Fruit fly (Drosophila melanogaster): ENCODE measurements around the gene CG6094.

Gene CG6094

DNA sequence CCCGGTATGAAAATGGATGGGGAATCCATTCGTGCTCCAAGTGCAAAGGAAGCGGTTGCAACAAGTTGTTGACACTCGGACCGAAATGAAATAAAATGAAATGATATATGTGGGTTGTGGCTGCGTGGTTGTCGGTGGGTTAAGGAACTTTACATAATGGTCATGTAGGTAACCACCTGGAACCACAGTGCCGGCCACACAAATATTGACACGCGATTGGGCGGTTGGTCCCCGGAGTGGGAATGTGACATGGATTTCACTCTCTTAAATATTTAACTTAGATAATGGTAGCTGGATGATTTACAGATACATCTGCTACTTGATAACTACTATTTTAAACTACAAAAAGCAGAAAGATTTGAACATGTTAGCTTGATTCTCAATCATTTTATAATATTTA is 2.0 kb upstream of the CG6094 start:
- no peak for TF ChIP-seq Dll (optimal IDR thresholded peaks at IDR 0.05)
- no peak for TF ChIP-seq usp (GFP tag; optimal IDR thresholded peaks at IDR 0.05)
- no peak for TF ChIP-seq CG8478 (optimal IDR thresholded peaks at IDR 0.05)
- TF ChIP-seq pan (optimal IDR thresholded peaks at IDR 0.05), result no peak
- TF ChIP-seq EcR (GFP tag; optimal IDR thresholded peaks at IDR 0.05), result no peak
- no peak for TF ChIP-seq psq (optimal IDR thresholded peaks at IDR 0.05)

DNA sequence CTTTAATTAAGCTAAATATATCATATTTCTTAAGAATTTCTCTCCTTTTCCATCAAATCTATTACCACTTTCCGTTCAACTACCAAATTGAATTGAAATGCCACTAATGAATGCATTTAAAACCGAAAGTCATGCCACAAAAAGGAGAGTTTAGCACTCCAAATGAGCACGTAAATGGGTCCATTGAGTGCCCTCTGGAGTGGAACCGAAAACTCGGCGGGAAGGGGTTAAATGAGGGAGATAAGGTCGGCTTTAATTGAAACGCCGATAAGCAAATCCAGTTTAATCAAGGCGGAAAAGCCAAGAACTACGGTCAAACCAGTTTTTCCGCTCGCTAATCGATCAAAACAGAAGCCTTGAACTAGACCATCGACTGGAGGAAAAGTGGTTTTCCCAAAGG is 1.5 kb upstream of the CG6094 start:
- TF ChIP-seq CG8478 (optimal IDR thresholded peaks at IDR 0.05), result no peak
- TF ChIP-seq psq (optimal IDR thresholded peaks at IDR 0.05), result no peak
- no peak for TF ChIP-seq EcR (GFP tag; optimal IDR thresholded peaks at IDR 0.05)
- no peak for TF ChIP-seq pan (optimal IDR thresholded peaks at IDR 0.05)
- TF ChIP-seq Dll (optimal IDR thresholded peaks at IDR 0.05), result no peak
- no peak for TF ChIP-seq usp (GFP tag; optimal IDR thresholded peaks at IDR 0.05)

DNA sequence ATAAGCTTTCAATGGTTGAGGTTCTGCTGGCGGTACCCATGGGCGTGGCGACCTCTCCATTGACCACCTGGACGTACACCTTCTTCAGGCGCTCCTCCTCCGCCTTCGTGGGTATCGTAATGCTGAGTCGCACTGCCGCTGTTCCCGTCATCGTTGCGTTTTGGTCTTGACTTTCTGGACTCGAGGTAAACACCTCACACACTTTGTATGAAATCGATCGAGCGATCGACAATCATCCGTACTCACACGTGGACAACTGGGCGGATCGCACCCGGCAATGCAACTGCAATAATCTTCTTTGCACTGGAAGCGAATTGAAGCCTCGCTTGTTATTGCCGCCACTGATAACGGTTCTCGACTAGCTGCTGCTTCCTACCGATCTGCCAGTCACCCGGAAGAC is 3.2 kb downstream of the CG6094 start, which contains the start of gene CG7384:
TSS of gene CG7384 (minus strand) at position 366 of the 400 bp plus-strand sequence.
- TF ChIP-seq CG8478 (optimal IDR thresholded peaks at IDR 0.05), result no peak
- no peak for TF ChIP-seq EcR (GFP tag; optimal IDR thresholded peaks at IDR 0.05)
- TF ChIP-seq pan (optimal IDR thresholded peaks at IDR 0.05), result no peak
- TF ChIP-seq Dll (optimal IDR thresholded peaks at IDR 0.05), result no peak
- no peak for TF ChIP-seq usp (GFP tag; optimal IDR thresholded peaks at IDR 0.05)
- TF ChIP-seq psq (optimal IDR thresholded peaks at IDR 0.05), result no peak

DNA sequence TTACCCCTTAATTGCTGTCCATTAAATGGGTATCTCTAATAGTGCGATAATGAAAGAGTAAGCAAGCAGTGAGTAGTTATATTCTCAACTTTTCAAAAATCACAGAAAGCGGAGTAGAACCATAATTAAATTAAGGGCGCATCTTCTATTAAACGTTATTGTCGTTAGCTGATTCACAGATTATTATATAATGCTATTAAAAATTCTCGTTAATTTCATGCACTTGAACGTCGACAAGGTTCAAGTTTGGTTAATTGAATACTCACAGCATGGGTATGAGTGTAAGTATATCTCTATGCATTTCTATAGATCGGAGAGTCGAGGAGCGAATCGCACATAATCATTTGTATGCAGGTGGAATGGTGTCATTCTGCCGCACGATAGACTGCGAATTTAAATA is 4.0 kb downstream of the CG6094 start:
- TF ChIP-seq psq (optimal IDR thresholded peaks at IDR 0.05) (no peak), usp (GFP tag; optimal IDR thresholded peaks at IDR 0.05) (no peak), Dll (optimal IDR thresholded peaks at IDR 0.05) (no peak), CG8478 (optimal IDR thresholded peaks at IDR 0.05) (no peak), pan (optimal IDR thresholded peaks at IDR 0.05) (no peak), EcR (GFP tag; optimal IDR thresholded peaks at IDR 0.05) (no peak)

DNA sequence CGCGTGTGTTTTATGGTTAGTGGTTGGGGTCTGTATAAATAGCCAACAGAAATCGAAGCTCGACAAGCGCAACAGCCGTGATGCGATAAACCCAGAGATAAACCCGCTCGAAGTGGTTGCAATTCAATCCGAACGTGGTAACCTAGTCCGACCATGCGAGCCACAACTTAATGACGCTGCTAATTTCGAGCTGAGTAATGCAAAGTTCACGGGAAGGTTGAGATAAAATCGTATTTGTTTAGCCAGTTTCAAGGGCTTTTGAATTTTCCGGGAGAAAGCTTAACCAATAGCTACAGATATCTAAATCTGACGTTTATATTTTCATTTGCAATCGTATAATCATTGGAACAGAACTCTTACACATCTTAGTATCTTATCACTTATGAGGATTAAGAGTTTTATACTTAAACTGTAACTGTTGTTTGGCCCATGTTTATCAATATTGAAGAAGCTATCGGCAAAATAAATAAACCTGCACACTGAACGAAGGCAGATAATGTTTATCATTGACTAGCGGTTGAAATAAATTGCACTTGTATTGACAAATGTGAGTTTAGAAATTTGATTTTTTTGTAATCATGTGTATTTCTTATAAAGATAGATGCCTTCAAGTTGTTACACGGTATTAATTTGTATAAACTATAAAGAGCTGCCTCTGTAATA is 7.1 kb downstream of the CG6094 start:
- no peak for TF ChIP-seq CG8478 (optimal IDR thresholded peaks at IDR 0.05)

DNA sequence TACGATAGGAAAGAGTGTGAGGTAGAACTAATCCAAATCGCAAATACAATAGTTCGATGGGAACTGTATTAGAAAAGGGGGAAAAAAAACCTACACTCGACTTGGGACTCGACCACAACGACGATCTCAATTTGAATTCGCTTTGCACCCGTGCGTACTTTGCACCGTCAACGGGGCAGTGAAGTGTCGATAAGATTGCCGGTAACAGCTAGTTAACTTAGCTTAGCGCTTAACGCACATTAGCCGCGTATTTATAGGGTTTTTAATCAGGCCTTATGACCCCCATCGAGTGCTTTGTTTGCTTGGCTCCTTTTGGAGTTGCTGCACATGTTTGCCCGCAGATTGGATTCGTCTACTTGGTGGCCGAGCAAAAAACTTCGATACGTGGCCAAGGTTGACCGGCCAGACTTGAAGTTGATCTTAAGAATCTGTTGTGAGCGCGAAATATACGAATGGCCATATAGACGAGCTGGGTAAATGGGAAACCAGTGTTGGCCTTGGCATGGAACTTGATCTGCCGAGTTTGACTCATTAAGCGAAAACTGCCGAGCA is 7.8 kb downstream of the CG6094 start:
- TF ChIP-seq Dll (optimal IDR thresholded peaks at IDR 0.05) (no peak), psq (optimal IDR thresholded peaks at IDR 0.05) (no peak), usp (GFP tag; optimal IDR thresholded peaks at IDR 0.05) (no peak), EcR (GFP tag; optimal IDR thresholded peaks at IDR 0.05) (no peak), CG8478 (optimal IDR thresholded peaks at IDR 0.05) (no peak), pan (optimal IDR thresholded peaks at IDR 0.05) (no peak)

DNA sequence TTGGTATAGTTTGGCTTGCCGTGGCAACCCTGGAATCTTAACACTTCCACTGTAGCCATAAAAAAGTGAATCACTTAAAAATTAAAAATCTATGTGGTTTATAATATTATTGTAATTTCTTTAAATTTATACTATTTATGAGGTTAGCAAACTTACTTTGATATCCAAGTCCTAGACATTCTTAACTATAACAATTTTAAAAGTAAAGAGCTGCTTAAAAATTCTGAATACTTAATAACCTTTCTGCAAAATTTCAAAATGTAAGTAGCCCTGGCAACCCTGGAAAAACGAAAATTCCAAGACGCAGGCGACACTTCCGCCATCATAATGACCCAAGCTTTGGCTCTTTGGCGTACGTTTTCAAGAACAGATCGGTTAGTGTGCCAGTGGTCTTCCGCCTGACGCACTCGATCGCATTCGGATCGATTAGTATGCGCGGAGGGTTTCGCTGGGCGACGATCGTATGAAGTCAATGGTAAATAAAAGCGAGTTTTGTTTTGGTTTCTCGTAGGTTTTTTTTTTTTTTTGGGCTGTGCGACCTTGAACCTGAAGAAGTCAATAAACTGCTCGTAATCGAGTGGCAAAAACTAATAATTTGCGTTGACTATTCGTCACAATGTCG is 8.8 kb downstream of the CG6094 start:
- TF ChIP-seq Dll (optimal IDR thresholded peaks at IDR 0.05) (no peak), usp (GFP tag; optimal IDR thresholded peaks at IDR 0.05) (no peak), CG8478 (optimal IDR thresholded peaks at IDR 0.05) (no peak), pan (optimal IDR thresholded peaks at IDR 0.05) (no peak), psq (optimal IDR thresholded peaks at IDR 0.05) (no peak), EcR (GFP tag; optimal IDR thresholded peaks at IDR 0.05) (no peak)

DNA sequence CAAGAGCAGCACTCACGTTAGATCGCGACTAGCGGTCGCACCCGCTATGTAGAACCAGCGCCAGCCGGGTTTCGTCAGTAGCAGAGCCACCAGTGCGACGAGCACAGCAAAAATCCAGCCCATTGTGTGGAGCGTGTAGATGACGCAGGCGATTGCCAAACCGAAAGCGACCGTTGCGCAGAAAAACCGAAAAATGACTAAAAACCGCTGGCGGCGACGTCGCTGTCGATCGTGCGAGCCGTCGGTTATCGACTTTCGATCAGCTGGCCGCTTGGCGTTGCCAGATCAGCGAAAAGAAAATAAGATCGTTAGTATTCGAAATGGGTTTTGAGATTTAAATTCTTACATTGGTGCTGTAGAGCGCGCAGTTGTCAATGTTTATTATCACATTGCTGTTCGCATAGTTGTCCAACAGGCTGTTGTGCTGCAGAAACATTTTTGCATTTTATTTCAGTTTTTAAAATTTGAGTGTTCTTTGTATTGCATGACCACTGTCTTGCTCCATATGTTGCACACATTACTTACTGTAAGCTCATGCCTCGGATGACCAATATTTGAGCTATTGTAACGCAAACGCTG is 9.7 kb downstream of the CG6094 start:
- TF ChIP-seq CG8478 (optimal IDR thresholded peaks at IDR 0.05) (no peak), Dll (optimal IDR thresholded peaks at IDR 0.05) (no peak), usp (GFP tag; optimal IDR thresholded peaks at IDR 0.05) (no peak), pan (optimal IDR thresholded peaks at IDR 0.05) (no peak)

DNA sequence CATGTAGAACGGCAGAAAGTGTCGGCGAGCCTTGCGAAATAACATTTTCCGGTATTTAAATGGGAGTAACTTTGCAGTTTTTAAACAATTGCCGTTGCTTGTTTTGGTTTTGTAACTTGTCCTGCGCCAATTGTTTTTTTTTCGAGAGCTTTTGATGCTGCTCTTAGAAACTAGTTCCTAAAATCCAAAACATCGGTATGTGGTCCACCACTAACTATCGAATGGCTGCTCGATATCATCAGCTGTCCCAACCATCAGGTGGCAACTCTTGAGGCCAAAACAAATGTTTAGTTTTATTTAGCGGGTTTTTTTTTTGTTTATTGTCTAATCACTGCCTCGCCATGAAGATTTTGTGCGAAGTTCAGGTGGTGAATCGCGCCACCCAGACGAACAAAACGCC is 10.2 kb downstream of the CG6094 start, which contains the start of the genes Fatp1 and Lrr47:
TSS of gene Fatp1 (minus strand) at position 134 of the 400 bp plus-strand sequence.
TSS of gene Lrr47 (plus strand) at position 251 of the 400 bp plus-strand sequence.
- TF ChIP-seq psq (optimal IDR thresholded peaks at IDR 0.05), result no peak
- TF ChIP-seq pan (optimal IDR thresholded peaks at IDR 0.05), result no peak
- no peak for TF ChIP-seq usp (GFP tag; optimal IDR thresholded peaks at IDR 0.05)
- TF ChIP-seq Dll (optimal IDR thresholded peaks at IDR 0.05), result no peak
- no peak for TF ChIP-seq CG8478 (optimal IDR thresholded peaks at IDR 0.05)
- no peak for TF ChIP-seq EcR (GFP tag; optimal IDR thresholded peaks at IDR 0.05)

DNA sequence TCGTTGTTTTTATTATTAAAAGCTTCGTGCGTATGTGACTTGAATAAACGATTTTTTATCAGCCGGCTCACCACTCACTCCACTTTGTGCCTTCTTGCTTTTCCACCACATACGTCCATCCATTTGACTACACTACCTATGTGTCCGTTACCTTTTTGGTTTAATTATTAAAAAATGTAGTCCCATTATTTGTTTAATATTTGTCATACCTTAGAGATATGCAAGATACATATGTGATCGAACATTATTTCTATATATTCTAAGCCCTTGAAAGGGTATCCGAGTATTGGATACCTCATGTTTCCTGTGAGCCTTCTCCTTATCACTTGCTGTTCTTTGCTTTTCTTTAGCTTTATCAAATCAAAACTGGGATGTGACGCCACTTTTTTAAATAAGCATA is 12.3 kb downstream of the CG6094 start:
- TF ChIP-seq Dll (optimal IDR thresholded peaks at IDR 0.05), result no peak
- TF ChIP-seq CG8478 (optimal IDR thresholded peaks at IDR 0.05), result no peak
- no peak for TF ChIP-seq EcR (GFP tag; optimal IDR thresholded peaks at IDR 0.05)
- TF ChIP-seq usp (GFP tag; optimal IDR thresholded peaks at IDR 0.05), result no peak
- no peak for TF ChIP-seq pan (optimal IDR thresholded peaks at IDR 0.05)
- no peak for TF ChIP-seq psq (optimal IDR thresholded peaks at IDR 0.05)

DNA sequence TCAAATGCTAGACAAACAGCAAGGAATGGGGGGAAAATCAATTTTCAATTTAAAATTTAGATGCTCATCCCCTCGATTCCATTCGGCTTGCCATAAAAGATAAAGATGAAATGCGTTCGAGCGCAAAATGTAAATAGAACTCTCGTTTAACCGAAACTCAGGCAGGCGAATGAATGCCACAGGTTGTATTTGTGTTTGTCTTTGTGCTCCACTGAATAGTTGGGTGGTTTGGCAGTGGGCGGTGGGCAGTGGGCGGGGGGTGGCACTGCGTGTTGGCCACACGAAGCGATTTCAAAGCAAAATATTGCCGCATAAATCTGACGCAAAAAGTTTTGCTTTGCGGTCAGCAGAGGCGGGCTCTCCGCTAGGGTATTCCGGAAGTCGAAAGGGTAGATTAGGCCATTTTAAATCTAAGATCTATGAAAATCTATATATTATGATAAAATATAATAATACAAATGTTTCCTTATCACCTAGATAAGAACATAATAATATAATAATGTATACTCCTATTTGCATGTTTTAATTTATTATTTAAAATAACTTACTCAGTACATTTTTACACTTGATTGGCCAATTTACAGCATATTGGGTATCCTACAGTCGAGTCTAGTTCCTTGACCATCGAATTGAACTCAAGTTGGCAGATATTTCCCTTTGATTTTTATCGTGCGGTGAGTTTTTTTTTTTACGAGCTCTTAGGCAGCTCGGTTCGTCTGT is 15.5 kb downstream of the CG6094 start:
- TF ChIP-seq usp (GFP tag; optimal IDR thresholded peaks at IDR 0.05), result no peak
- no peak for TF ChIP-seq psq (optimal IDR thresholded peaks at IDR 0.05)
- TF ChIP-seq Dll (optimal IDR thresholded peaks at IDR 0.05), result no peak
- no peak for TF ChIP-seq pan (optimal IDR thresholded peaks at IDR 0.05)
- TF ChIP-seq EcR (GFP tag; optimal IDR thresholded peaks at IDR 0.05), result no peak
- TF ChIP-seq CG8478 (optimal IDR thresholded peaks at IDR 0.05), result no peak

Data from whole organism.